Worm (Caenorhabditis elegans) whole organism, late embryonic: ENCODE data around the gene aexr-3.

Experiments
- C38D4.7 ChIP-seq: fragments of 200-800 bp; sonication (Bioruptor generic); optimal IDR thresholded peaks from 2 replicates; lab custom pipeline; 2018; ENCODE audit warnings: mild to moderate bottlenecking, missing genetic modification characterization, moderate library complexity, missing compliant biosample characterization
- F13H6.1 ChIP-seq: sonication (generic microtip); optimal IDR thresholded peaks from 2 replicates; lab custom pipeline; 2016; ENCODE audit warnings: missing genetic modification characterization, missing compliant biosample characterization
- Y22D7AL.16 ChIP-seq: sonication (generic microtip); optimal IDR thresholded peaks from 2 replicates; lab custom pipeline; 2016; ENCODE audit warnings: missing genetic modification characterization, missing compliant biosample characterization
- ahr-1 ChIP-seq: sonication (generic microtip); optimal IDR thresholded peaks from 2 replicates; lab custom pipeline; 2016; ENCODE audit warnings: missing genetic modification characterization, missing compliant biosample characterization
- ama-1 ChIP-seq: fragments of 150-350 bp; optimal IDR thresholded peaks from 2 replicates; lab custom pipeline; 2014
- ceh-19 ChIP-seq: fragments of 200-800 bp; sonication (Bioruptor generic); optimal IDR thresholded peaks from 2 replicates; lab custom pipeline; 2018; ENCODE audit warnings: mild to moderate bottlenecking, missing genetic modification characterization, missing compliant biosample characterization
- ceh-22 ChIP-seq: sonication (generic microtip); optimal IDR thresholded peaks from 2 replicates; lab custom pipeline; 2017; ENCODE audit warnings: missing biosample characterization, missing genetic modification characterization
- ceh-30 ChIP-seq: fragments of 150-350 bp; optimal IDR thresholded peaks from 2 replicates; lab custom pipeline; 2014; ENCODE audit warnings: missing biosample characterization, missing genetic modification characterization
- ceh-34 ChIP-seq: sonication (generic microtip); optimal IDR thresholded peaks from 2 replicates; lab custom pipeline; 2016; ENCODE audit warnings: mild to moderate bottlenecking, missing genetic modification characterization, missing compliant biosample characterization
- ceh-48 ChIP-seq: sonication (generic microtip); optimal IDR thresholded peaks from 2 replicates; lab custom pipeline; 2016; ENCODE audit warnings: missing genetic modification characterization, inconsistent platforms, missing compliant biosample characterization
- che-1 ChIP-seq: sonication (generic microtip); optimal IDR thresholded peaks from 2 replicates; lab custom pipeline; 2016; ENCODE audit warnings: mild to moderate bottlenecking, missing genetic modification characterization, missing compliant biosample characterization
- dmd-4 ChIP-seq: sonication (generic microtip); optimal IDR thresholded peaks from 2 replicates; lab custom pipeline; 2016; ENCODE audit warnings: borderline replicate concordance, missing genetic modification characterization, missing compliant biosample characterization
- elt-2 ChIP-seq: sonication (generic microtip); optimal IDR thresholded peaks from 2 replicates; lab custom pipeline; 2016; ENCODE audit warnings: missing genetic modification reagents, missing genetic modification characterization, missing compliant biosample characterization
- elt-4 ChIP-seq: sonication (generic microtip); optimal IDR thresholded peaks from 2 replicates; lab custom pipeline; 2016; ENCODE audit warnings: missing genetic modification characterization, missing compliant biosample characterization
- eyg-1 ChIP-seq: sonication (generic microtip); optimal IDR thresholded peaks from 2 replicates; lab custom pipeline; 2016; ENCODE audit warnings: missing genotype, missing genetic modification characterization, missing compliant biosample characterization
- gmeb-2 ChIP-seq: sonication (generic microtip); optimal IDR thresholded peaks from 2 replicates; lab custom pipeline; 2016; ENCODE audit warnings: missing genetic modification characterization, inconsistent platforms, missing compliant biosample characterization
- hlh-30 ChIP-seq: sonication (generic microtip); optimal IDR thresholded peaks from 2 replicates; lab custom pipeline; 2017; ENCODE audit warnings: antibody characterized with exemption, missing genetic modification characterization, missing compliant biosample characterization; ENCODE audit not compliant: insufficient read depth
- hlh-6 ChIP-seq: sonication (generic microtip); optimal IDR thresholded peaks from 2 replicates; lab custom pipeline; 2016; ENCODE audit warnings: missing genotype, missing genetic modification characterization, missing compliant biosample characterization
- hlh-8 ChIP-seq: sonication (generic microtip); optimal IDR thresholded peaks from 2 replicates; lab custom pipeline; 2016; ENCODE audit warnings: missing genotype, missing genetic modification characterization, missing compliant biosample characterization
- lim-6 ChIP-seq: sonication (generic microtip); optimal IDR thresholded peaks from 2 replicates; lab custom pipeline; 2016; ENCODE audit warnings: missing genetic modification characterization, missing compliant biosample characterization
- lin-11 ChIP-seq: fragments of 200-800 bp; sonication (Bioruptor generic); optimal IDR thresholded peaks from 2 replicates; lab custom pipeline; 2018; ENCODE audit warnings: mild to moderate bottlenecking, missing genetic modification characterization, missing compliant biosample characterization
- madf-2 ChIP-seq: sonication (generic microtip); optimal IDR thresholded peaks from 2 replicates; lab custom pipeline; 2017; ENCODE audit warnings: missing genetic modification characterization, missing compliant biosample characterization
- mec-3 ChIP-seq: sonication (generic microtip); optimal IDR thresholded peaks from 2 replicates; lab custom pipeline; 2016; ENCODE audit warnings: borderline replicate concordance, missing genetic modification characterization, missing compliant biosample characterization
- nfya-1 ChIP-seq: sonication (generic microtip); optimal IDR thresholded peaks from 2 replicates; lab custom pipeline; 2017; ENCODE audit warnings: missing genetic modification characterization, mild to moderate bottlenecking, missing compliant biosample characterization, antibody characterized with exemption, moderate library complexity
- odd-2 ChIP-seq: sonication (generic microtip); optimal IDR thresholded peaks from 2 replicates; lab custom pipeline; 2017; ENCODE audit warnings: antibody characterized with exemption, mild to moderate bottlenecking, missing genetic modification characterization, missing compliant biosample characterization
- pag-3 ChIP-seq: sonication (generic microtip); optimal IDR thresholded peaks from 2 replicates; lab custom pipeline; 2016; ENCODE audit warnings: missing compliant biosample characterization, missing genetic modification characterization, borderline replicate concordance
- pat-9 ChIP-seq: fragments of 200-800 bp; sonication (Bioruptor generic); optimal IDR thresholded peaks from 2 replicates; lab custom pipeline; 2018; ENCODE audit warnings: mild to moderate bottlenecking, missing genetic modification characterization, moderate library complexity, missing compliant biosample characterization
- pax-1 ChIP-seq: fragments of 150-350 bp; optimal IDR thresholded peaks from 2 replicates; lab custom pipeline; 2014; ENCODE audit warnings: missing biosample characterization, missing genetic modification characterization
- pha-4 ChIP-seq: fragments of 150-350 bp; optimal IDR thresholded peaks from 2 replicates; lab custom pipeline; 2018; ENCODE audit warnings: missing biosample characterization, missing genetic modification reagents, missing genetic modification characterization
- pqm-1 ChIP-seq: sonication (generic microtip); optimal IDR thresholded peaks from 2 replicates; lab custom pipeline; 2016; ENCODE audit warnings: missing genetic modification characterization, missing compliant biosample characterization
- pros-1 ChIP-seq: fragments of 150-350 bp; optimal IDR thresholded peaks from 2 replicates; lab custom pipeline; 2014; ENCODE audit warnings: missing biosample characterization, missing genetic modification reagents, missing genetic modification characterization
- sdc-2 ChIP-seq: sonication (generic microtip); optimal IDR thresholded peaks from 2 replicates; lab custom pipeline; 2016; ENCODE audit warnings: missing genotype, missing genetic modification characterization, missing compliant biosample characterization
- tbx-2 ChIP-seq: sonication (generic microtip); optimal IDR thresholded peaks from 2 replicates; lab custom pipeline; 2016; ENCODE audit warnings: missing genetic modification characterization, missing compliant biosample characterization
- unc-3 ChIP-seq, 2 experiments: fragments of 200-800 bp in 1 of 2; sonication (Bioruptor generic) in 1 of 2; sonication (generic microtip) in 1 of 2; conservative IDR thresholded peaks in 1 of 2; optimal IDR thresholded peaks in 1 of 2; 2 replicates each; pipeline versions ENCODE4 v1.3.6 to Lab custom; 2016 to 2022; ENCODE audit warnings: missing compliant biosample characterization in 2 of 2, missing genetic modification characterization in 2 of 2, missing genetic modification reagents in 1 of 2
- unc-55 ChIP-seq: sonication (generic microtip); optimal IDR thresholded peaks from 2 replicates; lab custom pipeline; 2017; ENCODE audit warnings: missing biosample characterization, missing genetic modification reagents, missing genetic modification characterization
- unc-86 ChIP-seq: sonication (generic microtip); optimal IDR thresholded peaks from 2 replicates; lab custom pipeline; 2016; ENCODE audit warnings: missing genetic modification characterization, missing compliant biosample characterization
- ztf-16 ChIP-seq: sonication (generic microtip); optimal IDR thresholded peaks from 2 replicates; lab custom pipeline; 2017; ENCODE audit warnings: missing genetic modification characterization, missing compliant biosample characterization

aexr-3 gene

DNA sequence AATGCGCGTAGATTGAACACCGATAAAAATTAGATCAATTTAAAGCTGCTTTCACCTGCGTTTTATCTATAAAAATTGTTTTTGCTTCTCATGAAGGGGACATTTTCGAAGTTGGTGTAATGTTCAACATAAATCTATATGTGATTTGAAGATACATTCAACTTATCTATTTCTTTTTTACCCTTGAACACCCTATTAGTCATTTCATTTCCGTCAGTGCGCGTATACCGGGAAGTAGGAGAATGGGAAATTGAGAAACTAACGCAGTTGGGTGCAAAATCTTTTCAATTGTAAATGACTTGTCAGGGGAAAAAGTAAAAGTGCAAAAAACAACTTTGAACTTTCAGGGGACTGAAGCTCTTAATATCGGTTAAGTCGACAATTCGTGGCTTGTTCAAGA, 26.0 kb downstream of the aexr-3 start:
- TF ChIP-seq dmd-4 (tag; lab: Kevin White, UChicago) (no peak), tbx-2 (tag; lab: Kevin White, UChicago) (no peak), ceh-30 (tag; lab: Kevin White, UChicago) (no peak), ceh-19 (GFP tag; lab: Kevin White, UChicago) (no peak), pag-3 (no peak), pqm-1 (tag; lab: Kevin White, UChicago) (no peak), che-1 (tag; lab: Kevin White, UChicago) (no peak), lim-6 (no peak), C38D4.7 (GFP tag; lab: Kevin White, UChicago) (no peak), madf-2 (tag; lab: Kevin White, UChicago) (no peak)
- TF ChIP-seq, all 69 proteins: peak for 0

DNA sequence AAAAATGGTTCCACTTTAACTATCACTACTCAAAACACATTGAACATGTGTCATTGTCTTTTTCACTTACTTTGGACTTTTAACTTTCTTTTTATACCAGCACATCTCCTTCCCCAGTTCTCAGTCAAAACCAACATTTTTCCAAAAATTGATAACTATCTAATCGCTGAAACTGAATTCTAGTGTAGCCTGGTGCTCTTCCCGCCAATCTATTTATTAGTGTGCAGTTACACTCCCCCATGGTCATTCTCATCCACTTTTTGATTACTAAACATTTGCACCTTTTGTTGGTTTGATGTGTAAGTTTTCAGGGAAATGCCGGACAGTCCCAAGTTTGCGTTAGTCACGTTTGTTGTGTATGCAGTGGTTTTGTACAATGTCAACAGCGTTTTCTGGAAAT, 26.7 kb downstream of the aexr-3 start:
- TF ChIP-seq unc-86 (tag; lab: Kevin White, UChicago) = no peak
- TF ChIP-seq ama-1 (lab: Kevin White, UChicago) = no peak
- TF ChIP-seq ceh-22 (tag; lab: Kevin White, UChicago) = no peak
- no peak for TF ChIP-seq madf-2 (tag; lab: Kevin White, UChicago)
- TF ChIP-seq ceh-48 = no peak
- TF ChIP-seq mec-3 = no peak
- no peak for TF ChIP-seq ceh-30 (tag; lab: Kevin White, UChicago)
- no peak for TF ChIP-seq lim-6
- no peak for TF ChIP-seq pha-4
- TF ChIP-seq pag-3 = no peak
- no peak for TF ChIP-seq hlh-30 (tag; lab: Kevin White, UChicago)
- no peak for TF ChIP-seq dmd-4 (tag; lab: Kevin White, UChicago)
- TF ChIP-seq ceh-19 (GFP tag; lab: Kevin White, UChicago) = no peak
- no peak for TF ChIP-seq lin-11
- TF ChIP-seq eyg-1 = no peak
- TF ChIP-seq pros-1 = no peak
- TF ChIP-seq Y22D7AL.16 (tag; lab: Kevin White, UChicago) = no peak

DNA sequence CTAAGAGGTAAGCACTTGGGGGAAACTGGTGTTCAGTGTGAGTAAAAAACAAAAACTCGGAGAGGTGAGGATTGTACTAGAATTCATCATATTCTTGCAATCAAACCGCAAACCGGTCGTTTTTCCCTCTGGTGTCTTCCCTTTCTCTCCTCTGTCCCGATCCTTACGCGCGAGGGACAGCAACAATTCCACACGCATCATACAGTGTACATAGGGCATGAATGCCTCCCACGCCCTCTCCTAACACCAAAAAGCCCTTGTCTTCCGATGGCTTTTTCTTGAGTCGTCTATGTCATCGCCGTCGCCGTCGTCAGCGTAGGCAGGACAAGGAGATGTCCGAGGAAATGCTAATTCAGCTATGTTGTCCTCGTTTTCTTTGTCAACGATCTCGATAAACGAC, 27.5 kb downstream of the aexr-3 start:
- TF ChIP-seq unc-3 (GFP tag; conservative IDR thresholded peaks at IDR 0.05; lab: Robert Waterston, UW) = no peak
- no peak for TF ChIP-seq unc-3 (tag; optimal IDR thresholded peaks at IDR 0.05; lab: Kevin White, UChicago)
- no peak for TF ChIP-seq F13H6.1 (tag; lab: Kevin White, UChicago)

DNA sequence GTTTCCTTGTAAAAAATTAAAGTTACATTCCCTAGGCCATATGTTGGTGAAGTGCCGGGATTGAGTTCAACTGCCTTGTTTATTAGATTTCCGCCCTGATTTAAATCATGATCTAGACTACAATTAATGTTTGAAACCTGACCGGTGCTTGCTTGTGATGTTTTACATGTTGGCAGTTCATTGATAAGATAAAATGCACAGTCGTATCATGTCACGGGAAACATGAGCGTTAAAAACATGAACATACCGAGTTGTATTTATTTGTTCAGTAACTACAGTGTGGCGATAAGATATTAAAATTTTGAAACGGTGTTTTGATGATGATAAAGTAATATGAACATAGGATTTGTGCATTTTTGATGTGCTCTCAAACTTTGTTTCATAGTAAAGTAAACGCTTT, 28.6 kb downstream of the aexr-3 start:
- TF ChIP-seq elt-2 (tag; lab: Kevin White, UChicago) = peak; percentile 87
- no peak for TF ChIP-seq pag-3

DNA sequence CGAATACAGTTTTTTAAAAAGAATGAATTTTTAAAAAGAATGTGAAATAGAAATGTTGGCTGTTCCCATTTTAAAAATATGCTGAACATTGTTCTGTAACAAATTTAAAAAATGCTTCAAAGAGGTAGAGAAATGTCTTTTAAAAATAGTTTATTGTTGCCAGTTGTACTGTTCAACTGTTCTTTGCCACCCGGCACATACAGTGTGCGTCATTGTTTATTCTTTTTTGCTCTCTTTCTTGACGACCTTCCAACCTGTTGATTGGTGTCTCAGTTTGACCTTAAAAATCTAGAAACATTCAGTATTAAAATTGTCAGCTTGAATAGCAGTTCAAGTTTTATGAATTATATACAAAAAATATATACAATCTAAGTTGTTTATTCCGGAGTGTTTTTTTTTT, 29.3 kb downstream of the aexr-3 start:
- no peak for TF ChIP-seq unc-55 (GFP tag; lab: Kevin White, UChicago)
- no peak for TF ChIP-seq che-1 (tag; lab: Kevin White, UChicago)
- TF ChIP-seq pax-1 (tag; lab: Kevin White, UChicago) = no peak
- no peak for TF ChIP-seq odd-2 (tag; lab: Kevin White, UChicago)
- TF ChIP-seq nfya-1 = no peak
- no peak for TF ChIP-seq ahr-1 (tag; lab: Kevin White, UChicago)
- no peak for TF ChIP-seq gmeb-2 (tag; lab: Kevin White, UChicago)
- TF ChIP-seq ceh-34 (tag; lab: Kevin White, UChicago) = no peak
- TF ChIP-seq ceh-48 = no peak
- no peak for TF ChIP-seq hlh-6
- no peak for TF ChIP-seq lin-11
- TF ChIP-seq pat-9 (tag; lab: Kevin White, UChicago) = no peak
- TF ChIP-seq pqm-1 (tag; lab: Kevin White, UChicago) = no peak
- TF ChIP-seq hlh-8 (tag; lab: Kevin White, UChicago) = no peak
- no peak for TF ChIP-seq elt-4 (tag; lab: Kevin White, UChicago)
- no peak for TF ChIP-seq ztf-16 (tag; lab: Kevin White, UChicago)
- no peak for TF ChIP-seq sdc-2
- TF ChIP-seq ceh-22 (tag; lab: Kevin White, UChicago) = no peak
- TF ChIP-seq ceh-19 (GFP tag; lab: Kevin White, UChicago) = no peak
